Worm (Caenorhabditis elegans): Measurements from ENCODE around the gene nep-1.

Gene nep-1

ce11 chrII:11646276-11646797 is 10.6 kb downstream of the nep-1 start, which contains the start of gene ghi-1:
ghi-1 (plus strand) TSS chrII:11646747.
- TF ChIP-seq dmd-4 (tag; optimal IDR thresholded peaks at IDR 0.05; ENCODE audit: borderline replicate concordance) (no peak), nfya-1 (tag; optimal IDR thresholded peaks at IDR 0.05) (no peak), elt-2 (tag; optimal IDR thresholded peaks at IDR 0.05) (peak; percentile 9), ceh-9 (tag; optimal IDR thresholded peaks at IDR 0.05) (no peak), ztf-16 (tag; optimal IDR thresholded peaks at IDR 0.05) (no peak), nhr-232 (tag; optimal IDR thresholded peaks at IDR 0.05) (no peak), pros-1 (tag; optimal IDR thresholded peaks at IDR 0.05) (no peak), ceh-31 (tag; optimal IDR thresholded peaks at IDR 0.05) (no peak)

- no peak for TF ChIP-seq sox-2 (GFP tag; IDR thresholded peaks at IDR 0.05)
- TF ChIP-seq elt-4 (tag; optimal IDR thresholded peaks at IDR 0.05), result no peak
- TF ChIP-seq pha-4 (tag; optimal IDR thresholded peaks at IDR 0.05), result no peak
- TF ChIP-seq unc-3 (GFP tag; conservative IDR thresholded peaks at IDR 0.05), result no peak
- no peak for TF ChIP-seq unc-3 (tag; optimal IDR thresholded peaks at IDR 0.05)
Observed at ce11 chrII:11645383-11645782, 11.6 kb downstream of the nep-1 start.

ce11 chrII:11644535-11644934 is 12.4 kb downstream of the nep-1 start:
- TF ChIP-seq C38D4.7 (GFP tag; optimal IDR thresholded peaks at IDR 0.05) (no peak), ceh-19 (GFP tag; optimal IDR thresholded peaks at IDR 0.05) (no peak), ahr-1 (tag; optimal IDR thresholded peaks at IDR 0.05) (no peak), pax-1 (tag; optimal IDR thresholded peaks at IDR 0.05) (no peak), K02D7.2 (tag; optimal IDR thresholded peaks at IDR 0.05) (no peak), elt-4 (tag; optimal IDR thresholded peaks at IDR 0.05) (no peak), hlh-13 (GFP tag; optimal IDR thresholded peaks at IDR 0.05) (no peak), lin-11 (tag; optimal IDR thresholded peaks at IDR 0.05) (no peak), ets-4 (tag; optimal IDR thresholded peaks at IDR 0.05) (no peak), dmd-4 (tag; optimal IDR thresholded peaks at IDR 0.05; ENCODE audit: borderline replicate concordance) (no peak), mec-3 (tag; optimal IDR thresholded peaks at IDR 0.05; ENCODE audit: borderline replicate concordance) (no peak), unc-55 (GFP tag; optimal IDR thresholded peaks at IDR 0.05) (no peak), dve-1 (tag; optimal IDR thresholded peaks at IDR 0.05) (no peak), ztf-16 (tag; optimal IDR thresholded peaks at IDR 0.05) (no peak), ceh-24 (tag; optimal IDR thresholded peaks at IDR 0.05) (no peak), hlh-8 (tag; optimal IDR thresholded peaks at IDR 0.05) (no peak), hlh-15 (tag; optimal IDR thresholded peaks at IDR 0.05) (no peak), hlh-30 (tag; optimal IDR thresholded peaks at IDR 0.05; ENCODE audit: insufficient read depth) (no peak), unc-42 (tag; optimal IDR thresholded peaks at IDR 0.05) (no peak), ceh-9 (tag; optimal IDR thresholded peaks at IDR 0.05) (no peak)

ce11 chrII:11642736-11643135 is 14.2 kb downstream of the nep-1 start:
- TF ChIP-seq ceh-14 (tag; optimal IDR thresholded peaks at IDR 0.05) (no peak), nfya-1 (tag; optimal IDR thresholded peaks at IDR 0.05) (peak; percentile 51)

ce11 chrII:11642025-11642424 is 15.0 kb downstream of the nep-1 start:
- TF ChIP-seq nhr-11 (tag; optimal IDR thresholded peaks at IDR 0.05) (no peak), unc-55 (GFP tag; optimal IDR thresholded peaks at IDR 0.05) (no peak), tbx-7 (tag; optimal IDR thresholded peaks at IDR 0.05) (no peak), ets-4 (tag; optimal IDR thresholded peaks at IDR 0.05) (no peak), madf-2 (tag; optimal IDR thresholded peaks at IDR 0.05) (no peak), fax-1 (tag; optimal IDR thresholded peaks at IDR 0.05) (no peak), ceh-34 (tag; optimal IDR thresholded peaks at IDR 0.05) (no peak), npax-4 (tag; optimal IDR thresholded peaks at IDR 0.05) (no peak), unc-42 (tag; optimal IDR thresholded peaks at IDR 0.05) (no peak), sox-4 (tag; optimal IDR thresholded peaks at IDR 0.05) (no peak), C08G9.2 (tag; optimal IDR thresholded peaks at IDR 0.05) (no peak), hlh-30 (tag; optimal IDR thresholded peaks at IDR 0.05; ENCODE audit: insufficient read depth) (no peak), syd-9 (tag; optimal IDR thresholded peaks at IDR 0.05) (no peak), hlh-6 (tag; optimal IDR thresholded peaks at IDR 0.05) (no peak), dve-1 (tag; optimal IDR thresholded peaks at IDR 0.05) (no peak), ceh-18 (tag; optimal IDR thresholded peaks at IDR 0.05) (no peak), ttx-3 (tag; optimal IDR thresholded peaks at IDR 0.05) (no peak), ceh-19 (GFP tag; optimal IDR thresholded peaks at IDR 0.05) (no peak)
